Worm (Caenorhabditis elegans) whole organism, L3 larva: ENCODE measurements around the gene rps-23.

Source experiments
- R02D3.7 ChIP-seq: fragments of 150-350 bp; optimal IDR thresholded peaks from 2 replicates; lab custom pipeline; 2014; ENCODE audit warnings: missing biosample characterization, missing genetic modification characterization
- aly-2 ChIP-seq: fragments of 150-350 bp; optimal IDR thresholded peaks from 2 replicates; lab custom pipeline; 2014; ENCODE audit warnings: missing biosample characterization, missing genetic modification characterization
- ama-1 ChIP-seq: fragments of 150-350 bp; optimal IDR thresholded peaks from 2 replicates; lab custom pipeline; 2018
- ceh-28 ChIP-seq: fragments of 150-350 bp; optimal IDR thresholded peaks from 2 replicates; lab custom pipeline; 2014; ENCODE audit warnings: missing biosample characterization, missing genetic modification reagents, missing genetic modification characterization
- ceh-82 ChIP-seq: fragments of 150-350 bp; optimal IDR thresholded peaks from 2 replicates; lab custom pipeline; 2014; ENCODE audit warnings: missing biosample characterization, missing genetic modification characterization
- egl-27 ChIP-seq: sonication (generic microtip); optimal IDR thresholded peaks from 4 replicates; lab custom pipeline; 2017; ENCODE audit warnings: missing biosample characterization, missing genetic modification reagents, missing genetic modification characterization
- egl-5 ChIP-seq: fragments of 150-350 bp; optimal IDR thresholded peaks from 2 replicates; lab custom pipeline; 2017; ENCODE audit warnings: missing biosample characterization, missing genetic modification reagents, missing genetic modification characterization, inconsistent platforms
- elt-1 ChIP-seq: fragments of 150-350 bp; optimal IDR thresholded peaks from 2 replicates; lab custom pipeline; 2014; ENCODE audit warnings: missing biosample characterization, missing genetic modification characterization
- elt-2 ChIP-seq: sonication (generic microtip); optimal IDR thresholded peaks from 2 replicates; lab custom pipeline; 2016; ENCODE audit warnings: missing genetic modification reagents, mild to moderate bottlenecking, missing genetic modification characterization, missing compliant biosample characterization
- eor-1 ChIP-seq, 2 experiments: fragments of 150-350 bp; optimal IDR thresholded peaks; 2 replicates each; lab custom pipeline; 2014 to 2018; ENCODE audit warnings: missing biosample characterization in 2 of 2, missing genetic modification characterization in 2 of 2
- fkh-10 ChIP-seq: sonication (generic microtip); optimal IDR thresholded peaks from 2 replicates; lab custom pipeline; 2017; ENCODE audit warnings: missing biosample characterization, missing genetic modification reagents, missing genetic modification characterization
- fkh-2 ChIP-seq: fragments of 150-350 bp; optimal IDR thresholded peaks from 2 replicates; lab custom pipeline; 2014; ENCODE audit warnings: missing biosample characterization, missing genetic modification reagents, missing genetic modification characterization
- fos-1 ChIP-seq: fragments of 150-350 bp; optimal IDR thresholded peaks from 2 replicates; lab custom pipeline; 2014; ENCODE audit warnings: missing biosample characterization, missing genetic modification characterization
- hmg-11 ChIP-seq: sonication (generic microtip); optimal IDR thresholded peaks from 2 replicates; lab custom pipeline; 2016; ENCODE audit warnings: missing genetic modification characterization, missing compliant biosample characterization
- jun-1 ChIP-seq: fragments of 150-350 bp; optimal IDR thresholded peaks from 2 replicates; lab custom pipeline; 2014; ENCODE audit warnings: missing biosample characterization, missing genetic modification reagents, missing genetic modification characterization
- lin-15B ChIP-seq: fragments of 150-350 bp; optimal IDR thresholded peaks from 2 replicates; lab custom pipeline; 2014; ENCODE audit warnings: missing biosample characterization, missing genetic modification characterization
- lin-39 ChIP-seq: fragments of 150-350 bp; optimal IDR thresholded peaks from 2 replicates; lab custom pipeline; 2018; ENCODE audit warnings: missing biosample characterization, missing genetic modification reagents, missing genetic modification characterization
- mdl-1 ChIP-seq: fragments of 150-350 bp; optimal IDR thresholded peaks from 2 replicates; lab custom pipeline; 2014; ENCODE audit warnings: missing biosample characterization, missing genetic modification characterization
- mml-1 ChIP-seq: fragments of 150-350 bp; sonication (generic microtip); optimal IDR thresholded peaks from 3 replicates; lab custom pipeline; 2014; ENCODE audit warnings: missing biosample characterization, missing genetic modification characterization
- nfya-1 ChIP-seq: sonication (generic microtip); optimal IDR thresholded peaks from 2 replicates; lab custom pipeline; 2017; ENCODE audit warnings: missing genetic modification characterization, mild to moderate bottlenecking, missing compliant biosample characterization, antibody characterized with exemption, moderate library complexity; ENCODE audit not compliant: insufficient read depth
- nhr-11 ChIP-seq: fragments of 150-350 bp; optimal IDR thresholded peaks from 2 replicates; lab custom pipeline; 2014; ENCODE audit warnings: missing biosample characterization, missing genetic modification characterization
- nhr-12 ChIP-seq: fragments of 150-350 bp; optimal IDR thresholded peaks from 2 replicates; lab custom pipeline; 2014; ENCODE audit warnings: missing biosample characterization, missing genetic modification characterization
- nhr-23 ChIP-seq: fragments of 150-350 bp; optimal IDR thresholded peaks from 2 replicates; lab custom pipeline; 2014; ENCODE audit warnings: missing biosample characterization, missing genetic modification reagents, missing genetic modification characterization
- nhr-237 ChIP-seq: fragments of 150-350 bp; optimal IDR thresholded peaks from 2 replicates; lab custom pipeline; 2014; ENCODE audit warnings: missing biosample characterization, missing genetic modification characterization
- nhr-25 ChIP-seq: sonication (generic microtip); optimal IDR thresholded peaks from 2 replicates; lab custom pipeline; 2017; ENCODE audit warnings: missing biosample characterization, missing genetic modification characterization
- nhr-28 ChIP-seq: fragments of 150-350 bp; optimal IDR thresholded peaks from 2 replicates; lab custom pipeline; 2014; ENCODE audit warnings: missing biosample characterization, missing genetic modification characterization
- nhr-43 ChIP-seq: sonication (generic microtip); optimal IDR thresholded peaks from 2 replicates; lab custom pipeline; 2016; ENCODE audit warnings: mild to moderate bottlenecking, missing genetic modification characterization, missing compliant biosample characterization; ENCODE audit not compliant: poor library complexity, severe bottlenecking
- nhr-77 ChIP-seq: fragments of 150-350 bp; optimal IDR thresholded peaks from 2 replicates; lab custom pipeline; 2014; ENCODE audit warnings: missing biosample characterization, missing genetic modification characterization
- pha-4 ChIP-seq: fragments of 150-350 bp; optimal IDR thresholded peaks from 2 replicates; lab custom pipeline; 2014; ENCODE audit warnings: missing biosample characterization, missing genetic modification reagents, missing genetic modification characterization
- pqm-1 ChIP-seq: fragments of 150-350 bp; optimal IDR thresholded peaks from 2 replicates; lab custom pipeline; 2017; ENCODE audit warnings: missing biosample characterization, missing genetic modification characterization, inconsistent platforms
- skn-1 ChIP-seq: fragments of 150-350 bp; optimal IDR thresholded peaks from 2 replicates; lab custom pipeline; 2014; ENCODE audit warnings: missing biosample characterization, missing genetic modification characterization
- snpc-4 ChIP-seq: fragments of 150-350 bp; optimal IDR thresholded peaks from 2 replicates; lab custom pipeline; 2014; ENCODE audit warnings: missing biosample characterization, missing genetic modification characterization
- tbx-2 ChIP-seq: sonication (generic microtip); optimal IDR thresholded peaks from 2 replicates; lab custom pipeline; 2016; ENCODE audit warnings: mild to moderate bottlenecking, missing genetic modification characterization, missing compliant biosample characterization
- unc-39 ChIP-seq: sonication (generic microtip); optimal IDR thresholded peaks from 4 replicates; lab custom pipeline; 2017; ENCODE audit warnings: missing biosample characterization, missing genetic modification characterization
- unc-62 ChIP-seq: fragments of 150-350 bp; sonication (generic microtip); optimal IDR thresholded peaks from 4 replicates; lab custom pipeline; 2014; ENCODE audit warnings: missing biosample characterization, missing genetic modification reagents, missing genetic modification characterization
- ztf-11 ChIP-seq: fragments of 150-350 bp; optimal IDR thresholded peaks from 2 replicates; lab custom pipeline; 2014; ENCODE audit warnings: missing biosample characterization, missing genetic modification characterization

Gene rps-23

DNA sequence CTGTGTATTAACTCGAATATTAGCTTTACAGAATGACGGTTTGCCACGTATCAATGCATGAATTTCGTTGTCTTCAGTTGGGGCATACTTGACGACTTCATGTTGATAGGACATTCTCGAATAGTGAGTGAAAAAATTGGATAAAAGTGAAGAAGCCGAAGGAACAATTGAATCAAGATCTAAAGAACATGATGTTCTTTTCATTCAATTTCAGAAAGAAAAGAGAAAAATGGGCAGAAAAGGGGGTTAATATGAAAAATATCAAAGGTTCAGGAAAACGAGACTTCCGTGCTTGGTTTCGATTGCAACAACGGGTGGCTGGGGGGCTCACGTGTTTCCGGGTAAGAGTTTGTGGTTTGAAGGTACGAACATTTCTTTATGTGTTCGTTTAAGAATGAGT lies 23.7 kb upstream of the rps-23 start:
- no peak for TF ChIP-seq nhr-28 (tag; lab: Kevin White, UChicago)
- peak; percentile 71 for TF ChIP-seq fkh-10 (GFP tag; lab: Kevin White, UChicago)

DNA sequence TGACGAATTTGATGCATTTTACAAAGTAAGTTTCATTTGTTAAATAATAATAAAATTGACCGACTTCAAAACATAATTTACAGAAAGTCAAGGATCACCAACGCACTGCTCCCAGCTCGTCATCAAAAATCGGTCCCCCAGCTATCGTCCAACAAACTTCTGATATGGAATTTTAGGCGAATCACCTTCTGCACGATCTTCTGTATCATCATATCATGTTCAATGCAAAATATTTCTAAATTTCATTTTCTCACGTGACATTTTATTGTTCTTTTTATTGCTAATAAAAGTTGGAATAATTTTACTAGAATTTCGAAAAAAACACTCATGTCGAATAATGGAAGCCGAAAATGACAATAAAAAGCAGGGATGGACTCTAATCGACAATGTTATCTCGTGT lies 19.3 kb upstream of the rps-23 start, which contains the start of gene acl-13:
Gene acl-13 (plus strand): TSS at position 301 of the 400 bp plus-strand sequence.
- TF ChIP-seq eor-1 (tag; optimal IDR thresholded peaks at IDR 0.05; lab: Kevin White, UChicago) (no peak), nhr-11 (no peak), fos-1 (tag; lab: Kevin White, UChicago) (no peak), nhr-23 (tag; lab: Kevin White, UChicago) (no peak), tbx-2 (no peak), nhr-12 (tag; lab: Kevin White, UChicago) (no peak), mdl-1 (tag; lab: Kevin White, UChicago) (no peak), mml-1 (tag; lab: Kevin White, UChicago) (no peak), unc-39 (no peak), lin-39 (tag; lab: Kevin White, UChicago) (no peak), elt-1 (tag; lab: Kevin White, UChicago) (no peak), ceh-28 (tag; lab: Kevin White, UChicago) (no peak), nhr-237 (tag; lab: Kevin White, UChicago) (no peak), pqm-1 (tag; lab: Kevin White, UChicago) (no peak), elt-2 (tag; lab: Kevin White, UChicago) (no peak)

DNA sequence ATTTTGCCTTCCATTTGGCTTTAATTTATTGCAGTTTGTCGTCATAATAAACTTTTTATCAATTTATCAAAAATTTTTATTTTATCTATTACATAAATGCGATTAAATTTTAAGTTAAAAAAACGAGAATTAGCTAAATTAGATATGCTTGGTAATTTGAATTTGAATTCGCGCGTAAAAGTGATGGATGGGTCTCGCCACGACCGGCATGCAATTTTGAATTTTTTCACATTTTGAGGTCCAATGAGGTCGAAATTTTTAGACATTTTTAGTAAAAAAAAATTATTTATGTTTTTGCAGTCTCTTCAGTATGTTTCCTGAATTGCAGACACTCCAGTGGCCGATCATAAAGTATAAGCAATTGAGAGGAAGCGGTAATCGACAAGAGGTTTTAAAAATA lies 17.8 kb upstream of the rps-23 start, which contains the start of gene dsb-1:
Gene dsb-1 (plus strand): TSS at position 301 of the 400 bp plus-strand sequence.
- TF ChIP-seq unc-62 (GFP tag; lab: Kevin White, UChicago) (no peak), snpc-4 (tag; lab: Kevin White, UChicago) (no peak), nhr-77 (tag; lab: Kevin White, UChicago) (no peak), egl-27 (no peak), nhr-28 (tag; lab: Kevin White, UChicago) (no peak), ztf-11 (tag; lab: Kevin White, UChicago) (no peak), hmg-11 (tag; lab: Kevin White, UChicago) (no peak)
- TF ChIP-seq, all 47 proteins: peak for 0

DNA sequence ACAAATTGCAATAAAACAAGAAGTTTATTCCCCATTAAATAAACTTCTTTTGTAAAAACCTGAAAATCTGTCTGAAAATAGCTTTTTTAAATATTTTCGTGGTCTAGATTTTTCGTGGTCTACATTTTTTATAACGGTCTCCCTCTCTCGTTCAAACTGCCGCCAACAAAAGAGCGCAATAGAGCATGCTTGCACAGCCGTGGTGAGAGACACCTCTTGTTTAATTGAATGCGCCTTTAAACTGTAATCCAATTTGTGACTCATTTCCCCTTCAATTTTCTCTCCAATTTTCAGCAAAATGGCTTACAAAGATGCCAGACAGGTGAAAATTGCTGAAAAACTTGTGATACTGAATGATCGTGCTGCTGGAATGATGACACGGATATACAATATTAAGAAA lies 13.3 kb upstream of the rps-23 start, which contains the start of gene gex-3:
Gene gex-3 (plus strand): TSS at position 295 of the 400 bp plus-strand sequence.
- no peak for TF ChIP-seq aly-2
- TF ChIP-seq nfya-1 (tag; lab: Kevin White, UChicago): peak; percentile 92
- no peak for TF ChIP-seq fkh-2 (tag; lab: Kevin White, UChicago)
- peak; percentile 89 for TF ChIP-seq nhr-25 (tag; lab: Kevin White, UChicago)
- TF ChIP-seq pqm-1 (tag; lab: Kevin White, UChicago): peak; percentile 63
- peak; percentile 81 for TF ChIP-seq fkh-10 (GFP tag; lab: Kevin White, UChicago)
- TF ChIP-seq skn-1 (tag; lab: Kevin White, UChicago): peak; percentile 37
- TF ChIP-seq ceh-28 (tag; lab: Kevin White, UChicago): peak; percentile 46
- TF ChIP-seq nhr-28 (tag; lab: Kevin White, UChicago): no peak
- TF ChIP-seq nhr-11: peak; percentile 9
- peak; percentile 57 for TF ChIP-seq hmg-11 (tag; lab: Kevin White, UChicago)
- TF ChIP-seq ama-1 (lab: Kevin White, UChicago): peak; percentile 3
- peak; percentile 98 for TF ChIP-seq lin-39 (tag; lab: Kevin White, UChicago)
- TF ChIP-seq unc-62 (GFP tag; lab: Kevin White, UChicago): no peak
- peak; percentile 91 for TF ChIP-seq egl-5 (tag; lab: Kevin White, UChicago)
- no peak for TF ChIP-seq mml-1 (tag; lab: Kevin White, UChicago)
- peak; percentile 66 for TF ChIP-seq snpc-4 (tag; lab: Kevin White, UChicago)
- TF ChIP-seq pha-4: no peak
- TF ChIP-seq ztf-11 (tag; lab: Kevin White, UChicago): no peak
- no peak for TF ChIP-seq nhr-237 (tag; lab: Kevin White, UChicago)
- TF ChIP-seq nhr-77 (tag; lab: Kevin White, UChicago): no peak
- TF ChIP-seq elt-2 (tag; lab: Kevin White, UChicago): peak; percentile 48
- TF ChIP-seq lin-15B (tag; lab: Kevin White, UChicago): peak; percentile 97
- peak; percentile 30 for TF ChIP-seq jun-1 (tag; lab: Kevin White, UChicago)
- peak; percentile 6 for TF ChIP-seq ceh-82 (tag; lab: Kevin White, UChicago)
- TF ChIP-seq nhr-23 (tag; lab: Kevin White, UChicago): peak; percentile 85
- TF ChIP-seq nhr-43: peak; percentile 64
- TF ChIP-seq R02D3.7: peak; percentile 55
